Fruit fly (Drosophila melanogaster) Kc167 (cell line): ENCODE measurements around the gene nonA-l.

Experiments
- Myc ChIP-seq: fragments of >200 bp; optimal IDR thresholded peaks from 2 replicates; lab custom pipeline; 2017; ENCODE audit warnings: missing external identifiers
- Sin3A ChIP-seq: fragments of >200 bp; optimal IDR thresholded peaks from 2 replicates; lab custom pipeline; 2018; ENCODE audit warnings: missing external identifiers
- h ChIP-seq: fragments of >200 bp; optimal IDR thresholded peaks from 3 replicates; lab custom pipeline; 2018; ENCODE audit warnings: missing external identifiers
- insv ChIP-seq: fragments of >200 bp; optimal IDR thresholded peaks from 3 replicates; lab custom pipeline; 2018; ENCODE audit warnings: missing external identifiers
- psq ChIP-seq: fragments of >200 bp; optimal IDR thresholded peaks from 2 replicates; lab custom pipeline; 2017; ENCODE audit warnings: missing external identifiers
- ttk ChIP-seq: sonication (Bioruptor generic); optimal IDR thresholded peaks from 2 replicates; lab custom pipeline; 2017; ENCODE audit warnings: missing external identifiers

The nonA-l gene

DNA sequence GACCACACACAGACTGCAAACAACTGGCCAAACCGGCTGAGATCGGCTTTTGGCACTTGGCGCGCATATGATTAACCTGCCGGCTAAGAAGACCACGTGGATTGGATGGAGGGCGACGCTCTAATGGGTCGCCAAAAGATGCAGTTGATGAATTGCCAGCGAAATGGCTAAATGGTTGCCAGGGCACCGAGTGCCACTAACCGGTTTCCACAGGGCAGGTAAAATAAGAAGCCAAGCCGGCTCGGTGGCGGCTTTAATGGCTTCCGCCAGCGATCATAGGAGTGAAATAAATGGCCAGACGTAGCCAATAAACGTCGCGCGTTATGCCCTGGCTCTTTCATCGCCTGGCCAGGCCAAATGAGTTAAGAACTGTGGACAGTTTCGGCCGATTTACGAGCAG is 37.9 kb downstream of the nonA-l start:
- TF ChIP-seq Sin3A (lab: Kevin White, UChicago) (no peak), ttk (lab: Kevin White, UChicago) (no peak), Myc (lab: Kevin White, UChicago) (no peak), insv (no peak), h (lab: Kevin White, UChicago) (no peak), psq (lab: Kevin White, UChicago) (no peak)

DNA sequence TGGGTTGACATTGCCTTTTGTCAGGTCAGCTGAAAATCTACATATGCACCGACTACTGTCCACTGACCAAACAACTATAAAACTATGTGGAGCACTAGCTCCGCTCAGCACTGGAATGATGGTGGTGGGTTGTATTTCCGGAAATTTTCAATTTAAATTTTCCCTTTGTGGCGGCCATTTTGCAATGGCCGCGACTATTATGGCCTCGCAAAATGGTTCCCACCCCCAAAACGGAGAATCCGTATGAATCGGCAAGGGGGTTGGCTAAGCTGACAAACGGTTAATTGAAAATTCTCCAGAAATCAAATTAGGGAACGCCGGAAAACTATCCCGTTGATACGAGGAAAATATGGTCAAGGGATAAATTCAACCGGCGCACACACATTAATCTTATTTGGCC is 42.9 kb downstream of the nonA-l start:
- TF ChIP-seq insv (no peak), ttk (lab: Kevin White, UChicago) (no peak)
